Fruit fly (Drosophila melanogaster) whole organism, embryonic: ENCODE results near the gene CG8066.

ENCODE experiments used
- CG10462 ChIP-seq: fragments of 200-800 bp; sonication (Bioruptor generic); optimal IDR thresholded peaks from 2 replicates; lab custom pipeline; 2016; ENCODE audit warnings: missing biosample characterization, missing genetic modification characterization
- CG10959 ChIP-seq: fragments of 200-800 bp; sonication (Bioruptor generic); IDR thresholded peaks from 2 replicates; pipeline ENCODE4 v1.3.6; 2022; ENCODE audit warnings: missing biosample characterization, missing genetic modification characterization
- CG1233 ChIP-seq: fragments of 200-800 bp; sonication (Bioruptor generic); optimal IDR thresholded peaks from 4 replicates; lab custom pipeline; 2018; ENCODE audit warnings: missing biosample characterization, mild to moderate bottlenecking, missing genetic modification characterization
- CG12659 ChIP-seq: fragments of 200-800 bp; sonication (Bioruptor generic); optimal IDR thresholded peaks from 3 replicates; lab custom pipeline; 2017; ENCODE audit warnings: mild to moderate bottlenecking, missing biosample characterization, missing genetic modification reagents, missing genetic modification characterization
- CG13624 ChIP-seq: fragments of 200-800 bp; sonication (Bioruptor generic); optimal IDR thresholded peaks from 2 replicates; lab custom pipeline; 2016; ENCODE audit warnings: missing biosample characterization, missing genetic modification characterization
- CG15269 ChIP-seq: fragments of 200-800 bp; sonication (Bioruptor generic); optimal IDR thresholded peaks from 2 replicates; lab custom pipeline; 2018; ENCODE audit warnings: missing biosample characterization, mild to moderate bottlenecking, missing genetic modification characterization, moderate library complexity
- CG15479 ChIP-seq: fragments of 200-800 bp; sonication (Bioruptor generic); optimal IDR thresholded peaks from 3 replicates; lab custom pipeline; 2019; ENCODE audit warnings: missing biosample characterization, mild to moderate bottlenecking, missing genetic modification characterization, moderate library complexity
- CG15696 ChIP-seq: fragments of 200-800 bp; sonication (Bioruptor generic); optimal IDR thresholded peaks from 2 replicates; lab custom pipeline; 2019; ENCODE audit warnings: missing biosample characterization, mild to moderate bottlenecking, missing genetic modification characterization, moderate library complexity
- CG18262 ChIP-seq: fragments of 200-800 bp; optimal IDR thresholded peaks from 3 replicates; lab custom pipeline; 2019; ENCODE audit warnings: missing biosample characterization, mild to moderate bottlenecking, missing genetic modification characterization, moderate library complexity
- CG31365 ChIP-seq: fragments of 200-800 bp; sonication (Bioruptor generic); optimal IDR thresholded peaks from 2 replicates; lab custom pipeline; 2018; ENCODE audit warnings: missing biosample characterization, mild to moderate bottlenecking, missing genetic modification characterization
- CG32767 ChIP-seq: fragments of 200-800 bp; sonication (Bioruptor generic); IDR thresholded peaks from 2 replicates; pipeline ENCODE4 v1.3.6; 2022; ENCODE audit warnings: missing biosample characterization, missing genetic modification characterization
- CG3995 ChIP-seq: fragments of 200-800 bp; sonication (Bioruptor generic); optimal IDR thresholded peaks from 3 replicates; lab custom pipeline; 2016; ENCODE audit warnings: missing biosample characterization, missing genetic modification characterization
- CG5953 ChIP-seq: fragments of 200-800 bp; sonication (Bioruptor generic); IDR thresholded peaks from 2 replicates; pipeline ENCODE4 v1.3.6; 2022; ENCODE audit warnings: missing biosample characterization, missing genetic modification characterization
- CG6175 ChIP-seq: fragments of 200-800 bp; sonication (Bioruptor generic); IDR thresholded peaks from 3 replicates; pipeline ENCODE4 v1.3.6; 2022; ENCODE audit warnings: missing biosample characterization, missing genetic modification characterization
- CG6254 ChIP-seq: fragments of 200-800 bp; sonication (Bioruptor generic); optimal IDR thresholded peaks from 3 replicates; lab custom pipeline; 2017; ENCODE audit warnings: mild to moderate bottlenecking, missing biosample characterization, missing genetic modification reagents, missing genetic modification characterization
- CG6272 ChIP-seq: fragments of 200-800 bp; sonication (Bioruptor generic); IDR thresholded peaks from 2 replicates; pipeline ENCODE4 v1.3.6; 2022; ENCODE audit warnings: missing biosample characterization, missing genetic modification characterization
- CG7271 ChIP-seq: fragments of 200-800 bp; sonication (Bioruptor generic); optimal IDR thresholded peaks from 2 replicates; lab custom pipeline; 2018; ENCODE audit warnings: missing biosample characterization, mild to moderate bottlenecking, missing genetic modification characterization, moderate library complexity
- CG7839 ChIP-seq: fragments of 200-800 bp; sonication (Bioruptor generic); optimal IDR thresholded peaks from 3 replicates; lab custom pipeline; 2018; ENCODE audit warnings: missing biosample characterization, mild to moderate bottlenecking, missing genetic modification characterization, moderate library complexity
- CG9876 ChIP-seq: fragments of 200-800 bp; sonication (Bioruptor generic); optimal IDR thresholded peaks from 2 replicates; lab custom pipeline; 2016; ENCODE audit warnings: missing biosample characterization, missing genetic modification characterization
- CoRest ChIP-seq: fragments of 200-800 bp; sonication (Bioruptor generic); optimal IDR thresholded peaks from 3 replicates; lab custom pipeline; 2018; ENCODE audit warnings: missing biosample characterization, mild to moderate bottlenecking, missing genetic modification characterization, moderate library complexity
- ERR ChIP-seq: fragments of 200-800 bp; sonication (Bioruptor generic); optimal IDR thresholded peaks from 2 replicates; lab custom pipeline; 2016; ENCODE audit warnings: missing biosample characterization, missing genetic modification characterization
- Gsc ChIP-seq: fragments of 200-800 bp; sonication (Bioruptor generic); IDR thresholded peaks from 2 replicates; pipeline ENCODE4 v1.3.6; 2022; ENCODE audit warnings: missing biosample characterization, missing genetic modification characterization
- Hr39 ChIP-seq: fragments of >200 bp; optimal IDR thresholded peaks from 2 replicates; lab custom pipeline; 2017
- Oli ChIP-seq: fragments of 200-800 bp; sonication (Bioruptor generic); optimal IDR thresholded peaks from 2 replicates; lab custom pipeline; 2018; ENCODE audit warnings: missing biosample characterization, mild to moderate bottlenecking, missing genetic modification characterization, moderate library complexity
- Opbp ChIP-seq: fragments of 200-800 bp; sonication (Bioruptor generic); IDR thresholded peaks from 3 replicates; pipeline ENCODE4 v1.3.6; 2022; ENCODE audit warnings: missing biosample characterization, missing genetic modification characterization; ENCODE audit not compliant: partially characterized antibody
- PHDP ChIP-seq: fragments of 200-800 bp; sonication (Bioruptor generic); optimal IDR thresholded peaks from 3 replicates; lab custom pipeline; 2018; ENCODE audit warnings: missing biosample characterization, mild to moderate bottlenecking, missing genetic modification characterization, moderate library complexity
- Poxn ChIP-seq: fragments of 200-800 bp; sonication (Bioruptor generic); IDR thresholded peaks from 2 replicates; pipeline ENCODE4 v1.3.6; 2022; ENCODE audit warnings: missing biosample characterization, missing genetic modification characterization
- Ptx1 ChIP-seq: fragments of 200-800 bp; sonication (Bioruptor generic); IDR thresholded peaks from 2 replicates; pipeline ENCODE4 v1.3.6; 2022; ENCODE audit warnings: missing biosample characterization, missing genetic modification characterization
- bbx ChIP-seq: fragments of 200-800 bp; sonication (Bioruptor generic); IDR thresholded peaks from 2 replicates; pipeline ENCODE4 v1.3.6; 2022; ENCODE audit warnings: missing biosample characterization, missing genetic modification characterization; ENCODE audit not compliant: partially characterized antibody
- bcd ChIP-seq: fragments of 200-800 bp; sonication (Bioruptor generic); optimal IDR thresholded peaks from 2 replicates; lab custom pipeline; 2017; ENCODE audit warnings: missing biosample characterization, mild to moderate bottlenecking, missing genetic modification characterization
- bsh ChIP-seq, 2 experiments: fragments of 200-800 bp; sonication (Bioruptor generic); optimal IDR thresholded peaks; 2 replicates each; lab custom pipeline; 2017 to 2018; ENCODE audit warnings: mild to moderate bottlenecking in 2 of 2, missing biosample characterization in 2 of 2, missing genetic modification characterization in 2 of 2, moderate library complexity in 1 of 2
- chinmo ChIP-seq: fragments of 200-800 bp; sonication (Bioruptor generic); IDR thresholded peaks from 4 replicates; pipeline ENCODE4 v1.3.6; 2022; ENCODE audit warnings: missing biosample characterization, missing genetic modification characterization; ENCODE audit not compliant: partially characterized antibody
- ci ChIP-seq: fragments of 200-800 bp; sonication (Bioruptor generic); IDR thresholded peaks from 3 replicates; pipeline ENCODE4 v1.3.6; 2022; ENCODE audit warnings: missing biosample characterization, missing genetic modification characterization
- croc ChIP-seq: fragments of 200-800 bp; sonication (Bioruptor generic); conservative IDR thresholded peaks from 3 replicates; pipeline ENCODE4 v1.3.6; 2022; ENCODE audit warnings: missing biosample characterization, missing genetic modification characterization
- danr ChIP-seq: fragments of 200-800 bp; sonication (Bioruptor generic); IDR thresholded peaks from 2 replicates; pipeline ENCODE4 v1.3.6; 2022; ENCODE audit warnings: missing biosample characterization, missing genetic modification characterization
- dpn ChIP-seq, 2 experiments: fragments of 200-800 bp; sonication (Bioruptor generic); optimal IDR thresholded peaks; 3 replicates each; lab custom pipeline; 2016; ENCODE audit warnings: missing biosample characterization in 2 of 2, missing genetic modification characterization in 2 of 2
- esg ChIP-seq: fragments of 200-800 bp; sonication (Bioruptor generic); conservative IDR thresholded peaks from 2 replicates; pipeline ENCODE4 v1.3.6; 2022; ENCODE audit warnings: missing biosample characterization, missing genetic modification characterization
- grn ChIP-seq: fragments of 200-800 bp; sonication (Bioruptor generic); optimal IDR thresholded peaks from 3 replicates; lab custom pipeline; 2017; ENCODE audit warnings: missing biosample characterization, missing genetic modification characterization
- her ChIP-seq: fragments of 200-800 bp; sonication (Bioruptor generic); optimal IDR thresholded peaks from 2 replicates; lab custom pipeline; 2016; ENCODE audit warnings: missing biosample characterization, missing genetic modification characterization
- ind ChIP-seq: fragments of 200-800 bp; sonication (Bioruptor generic); optimal IDR thresholded peaks from 3 replicates; lab custom pipeline; 2016; ENCODE audit warnings: missing biosample characterization, missing genetic modification characterization
- inv ChIP-seq: fragments of 200-800 bp; sonication (Bioruptor generic); IDR thresholded peaks from 2 replicates; pipeline ENCODE4 v1.3.6; 2022; ENCODE audit warnings: missing biosample characterization, missing genetic modification characterization; ENCODE audit not compliant: partially characterized antibody
- kah ChIP-seq: fragments of 200-800 bp; sonication (Bioruptor generic); optimal IDR thresholded peaks from 2 replicates; lab custom pipeline; 2018; ENCODE audit warnings: missing biosample characterization, mild to moderate bottlenecking, missing genetic modification characterization
- mirr ChIP-seq: fragments of 200-800 bp; sonication (Bioruptor generic); optimal IDR thresholded peaks from 3 replicates; lab custom pipeline; 2018; ENCODE audit warnings: missing biosample characterization, mild to moderate bottlenecking, missing genetic modification characterization
- run ChIP-seq: fragments of 200-800 bp; sonication (Bioruptor generic); optimal IDR thresholded peaks from 3 replicates; lab custom pipeline; 2018; ENCODE audit warnings: missing biosample characterization, mild to moderate bottlenecking, missing genetic modification characterization
- slbo ChIP-seq: fragments of 200-800 bp; sonication (Bioruptor generic); IDR thresholded peaks from 2 replicates; pipeline ENCODE4 v1.3.6; 2022; ENCODE audit warnings: missing biosample characterization, missing genetic modification characterization
- slp2 ChIP-seq: fragments of 200-800 bp; sonication (Bioruptor generic); optimal IDR thresholded peaks from 2 replicates; lab custom pipeline; 2016; ENCODE audit warnings: missing biosample characterization, missing genetic modification characterization
- so ChIP-seq: fragments of 200-800 bp; sonication (Bioruptor generic); IDR thresholded peaks from 3 replicates; pipeline ENCODE4 v1.3.6; 2022; ENCODE audit warnings: missing biosample characterization, missing genetic modification characterization
- stwl ChIP-seq: fragments of 200-800 bp; sonication (Bioruptor generic); optimal IDR thresholded peaks from 3 replicates; lab custom pipeline; 2018; ENCODE audit warnings: missing biosample characterization, mild to moderate bottlenecking, missing genetic modification characterization, moderate library complexity
- tna ChIP-seq: fragments of 200-800 bp; sonication (Bioruptor generic); IDR thresholded peaks from 2 replicates; pipeline ENCODE4 v1.3.6; 2022; ENCODE audit warnings: missing biosample characterization, missing genetic modification characterization; ENCODE audit not compliant: partially characterized antibody
- unpg ChIP-seq: fragments of 200-800 bp; sonication (Bioruptor generic); optimal IDR thresholded peaks from 3 replicates; lab custom pipeline; 2018; ENCODE audit warnings: missing biosample characterization, mild to moderate bottlenecking, missing genetic modification characterization, moderate library complexity

Gene CG8066

DNA sequence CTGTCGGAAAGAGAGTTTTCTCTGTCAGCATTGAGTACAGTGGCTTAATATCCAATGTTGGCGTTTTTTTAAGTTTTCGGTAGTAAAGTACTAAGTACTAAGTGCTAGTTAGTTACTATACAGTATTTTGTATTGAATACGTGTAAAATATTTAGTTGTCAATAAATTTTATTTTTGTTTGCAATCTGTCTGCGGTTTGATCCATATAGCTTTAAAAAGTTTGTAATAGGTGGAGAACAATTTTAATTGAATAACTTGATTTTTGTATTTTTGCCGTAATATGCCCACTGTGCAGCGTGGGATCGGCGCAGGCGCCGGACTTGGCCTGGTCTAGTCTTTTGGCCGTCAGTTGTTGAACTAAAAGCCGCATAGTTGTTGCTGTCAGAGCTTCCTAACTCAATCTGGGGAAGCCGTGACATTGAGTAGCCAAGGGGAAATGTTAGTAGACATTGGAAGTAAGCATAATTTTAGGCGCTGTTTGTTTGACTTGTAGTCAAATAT is 10.2 kb downstream of the CG8066 start (continued):
- TF ChIP-seq Ptx1, result peak; percentile 88
- TF ChIP-seq inv, result no peak
- TF ChIP-seq Hr39 (lab: Kevin White, UChicago), result no peak
- TF ChIP-seq slbo, result peak; percentile 81
- TF ChIP-seq Oli (tag; lab: Kevin White, UChicago), result peak; percentile 95
- peak; percentile 93 for TF ChIP-seq unpg (GFP tag; lab: Kevin White, UChicago)
- peak; percentile 36; the same call in 1 of the 2 replicates for TF ChIP-seq tna
- peak; percentile 89 for TF ChIP-seq CG32767
- peak; percentile 94 for TF ChIP-seq CoRest (tag; lab: Kevin White, UChicago)
- TF ChIP-seq so, result peak; percentile 87; the same call in 1 of the 3 replicates
- TF ChIP-seq croc, result peak; percentile 77
- TF ChIP-seq PHDP (tag; lab: Kevin White, UChicago), result peak; percentile 95
- TF ChIP-seq CG15479 (GFP tag; lab: Kevin White, UChicago), result no peak
- peak in 1 of 2 experiments; percentile 85 for TF ChIP-seq bsh (GFP tag; optimal IDR thresholded peaks at IDR 0.05; lab: Kevin White, UChicago)
- peak; percentile 60 for TF ChIP-seq CG31365 (tag; lab: Kevin White, UChicago)
- TF ChIP-seq stwl (tag; lab: Kevin White, UChicago), result no peak
- peak; percentile 69 for TF ChIP-seq CG9876 (GFP tag; lab: Kevin White, UChicago)
- peak; percentile 85 for TF ChIP-seq ind (GFP tag; lab: Kevin White, UChicago)
- peak; percentile 64 for TF ChIP-seq CG10462 (GFP tag; lab: Kevin White, UChicago)
- peak; percentile 89 to 93 for TF ChIP-seq dpn (GFP tag; optimal IDR thresholded peaks at IDR 0.05; lab: Kevin White, UChicago)
- peak; percentile 94 for TF ChIP-seq bcd (GFP tag; lab: Kevin White, UChicago)
- TF ChIP-seq ERR (GFP tag; lab: Kevin White, UChicago), result peak; percentile 85
- TF ChIP-seq Opbp, result no peak
- peak; percentile 95 for TF ChIP-seq CG12659 (GFP tag; lab: Kevin White, UChicago)
- TF ChIP-seq CG13624 (GFP tag; lab: Kevin White, UChicago), result peak; percentile 92
- TF ChIP-seq kah (GFP tag; lab: Kevin White, UChicago), result peak; percentile 85
- peak; percentile 39; the same call in 1 of the 3 replicates for TF ChIP-seq CG6175 (GFP tag; lab: Robert Waterston, UW)
- peak; percentile 64 for TF ChIP-seq mirr (GFP tag; lab: Kevin White, UChicago)
- peak; percentile 83 for TF ChIP-seq slp2 (GFP tag; lab: Kevin White, UChicago)
- TF ChIP-seq chinmo (GFP tag; lab: Robert Waterston, UW), result no peak
- peak; percentile 60; the same call in 1 of the 2 replicates for TF ChIP-seq Poxn (GFP tag; lab: Robert Waterston, UW)
- peak; percentile 55 for TF ChIP-seq CG15696
- TF ChIP-seq danr (GFP tag; lab: Robert Waterston, UW), result peak; percentile 68
- peak; percentile 82 for TF ChIP-seq esg (GFP tag; lab: Robert Waterston, UW)
- TF ChIP-seq CG15269 (tag; lab: Kevin White, UChicago), result peak; percentile 95
- peak; percentile 93 for TF ChIP-seq CG7839
- TF ChIP-seq run (tag; lab: Kevin White, UChicago), result peak; percentile 90
- TF ChIP-seq bbx, result no peak
- TF ChIP-seq Gsc, result 0 out of 2 replicates have a peak, but pooled peaks have one; percentile 36
- TF ChIP-seq CG5953 (GFP tag; lab: Robert Waterston, UW), result peak; percentile 82
- TF ChIP-seq ci, result peak; percentile 88
- peak; percentile 67 for TF ChIP-seq CG3995 (GFP tag; lab: Kevin White, UChicago)
- peak; percentile 38 for TF ChIP-seq grn
- TF ChIP-seq her (GFP tag; lab: Kevin White, UChicago), result peak; percentile 86
- peak; percentile 91 for TF ChIP-seq CG18262 (tag; lab: Kevin White, UChicago)
- TF ChIP-seq CG7271 (tag; lab: Kevin White, UChicago), result no peak
- TF ChIP-seq CG6254 (GFP tag; lab: Kevin White, UChicago), result peak; percentile 85
- TF ChIP-seq CG6272, result peak; percentile 67
- TF ChIP-seq CG10959 (GFP tag; lab: Robert Waterston, UW), result peak; percentile 42; the same call in 1 of the 2 replicates
- peak; percentile 89 for TF ChIP-seq CG1233 (GFP tag; lab: Kevin White, UChicago)
